Worm (Caenorhabditis elegans): ENCODE measurements around the gene ttr-21.

ttr-21 gene

DNA sequence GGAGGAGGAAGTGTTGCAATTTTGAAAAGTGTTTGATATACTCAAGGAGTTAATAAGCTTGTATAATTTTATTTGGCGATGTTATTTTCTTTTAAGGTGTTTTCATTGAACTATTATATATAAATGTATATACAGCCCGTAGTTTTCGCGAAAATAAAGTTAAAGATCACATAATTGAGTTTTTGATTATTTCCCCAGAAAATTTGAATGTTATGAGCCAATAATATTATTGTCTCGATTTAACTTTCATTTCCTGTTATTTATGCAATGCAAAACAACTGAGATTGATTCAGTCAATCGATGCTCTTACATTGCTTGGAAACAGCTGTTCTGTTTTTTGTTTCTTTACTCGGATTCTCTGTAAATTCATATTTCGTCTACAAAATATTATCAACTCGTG lies 5.8 kb downstream of the ttr-21 start, which contains the start of gene srx-133:
Gene srx-133 (plus strand): TSS at position 301 of the 400 bp plus-strand sequence.
- TF ChIP-seq ztf-11 (tag; optimal IDR thresholded peaks at IDR 0.05) = no peak
- no peak for TF ChIP-seq unc-39 (tag; optimal IDR thresholded peaks at IDR 0.05)
- TF ChIP-seq sem-4 (tag; optimal IDR thresholded peaks at IDR 0.05) = no peak
- no peak for TF ChIP-seq nhr-77 (tag; optimal IDR thresholded peaks at IDR 0.05)
- TF ChIP-seq R02D3.7 (tag; optimal IDR thresholded peaks at IDR 0.05) = no peak
- TF ChIP-seq mdl-1 (tag; optimal IDR thresholded peaks at IDR 0.05) = no peak
- TF ChIP-seq blmp-1 (tag; optimal IDR thresholded peaks at IDR 0.05; ENCODE audit: insufficient read depth) = no peak
- no peak for TF ChIP-seq elt-3 (tag; optimal IDR thresholded peaks at IDR 0.05)
- no peak for TF ChIP-seq ztf-4 (tag; optimal IDR thresholded peaks at IDR 0.05)
- TF ChIP-seq aly-2 (tag; optimal IDR thresholded peaks at IDR 0.05) = no peak
- no peak for TF ChIP-seq lin-39 (tag; optimal IDR thresholded peaks at IDR 0.05)
- no peak for TF ChIP-seq nhr-21 (tag; optimal IDR thresholded peaks at IDR 0.05)
- no peak for TF ChIP-seq Y55F3AM.14 (GFP tag; optimal IDR thresholded peaks at IDR 0.05)
- no peak for TF ChIP-seq lin-13 (GFP tag; optimal IDR thresholded peaks at IDR 0.05)
- TF ChIP-seq peb-1 (tag; optimal IDR thresholded peaks at IDR 0.05) = no peak
- no peak for TF ChIP-seq nhr-6 (tag; optimal IDR thresholded peaks at IDR 0.05)
- TF ChIP-seq nhr-23 (tag; optimal IDR thresholded peaks at IDR 0.05) = no peak

DNA sequence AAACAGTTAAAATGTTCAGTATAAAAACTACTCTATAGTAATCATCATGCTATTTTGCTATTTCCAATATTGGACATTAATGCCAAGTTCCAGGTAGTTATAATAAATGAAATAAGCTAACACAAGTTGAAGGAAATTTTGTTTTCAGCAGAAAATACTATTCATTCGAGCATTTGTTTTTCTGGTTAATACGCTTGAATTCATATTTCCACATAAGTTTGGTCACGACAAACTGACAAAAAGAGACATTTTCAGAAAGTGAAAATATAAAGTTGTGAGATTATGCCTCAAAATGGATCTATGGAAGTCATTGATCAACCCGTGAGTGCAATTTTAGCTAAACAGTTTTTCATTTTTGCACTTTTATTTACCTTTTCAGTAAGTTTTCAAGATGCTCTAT lies 9.1 kb downstream of the ttr-21 start, which contains the start of gene srx-131:
Gene srx-131 (plus strand): TSS at position 301 of the 400 bp plus-strand sequence.
- TF ChIP-seq egl-27 (tag; optimal IDR thresholded peaks at IDR 0.05) = no peak
- no peak for TF ChIP-seq elt-1 (tag; optimal IDR thresholded peaks at IDR 0.05)
- TF ChIP-seq sma-9 (GFP tag; optimal IDR thresholded peaks at IDR 0.05) = no peak
- no peak for TF ChIP-seq sma-9 (tag; optimal IDR thresholded peaks at IDR 0.05)
- no peak for TF ChIP-seq C34F6.9 (tag; optimal IDR thresholded peaks at IDR 0.05)
- TF ChIP-seq ama-1 (optimal IDR thresholded peaks at IDR 0.05) = no peak
- no peak for TF ChIP-seq ceh-82 (tag; optimal IDR thresholded peaks at IDR 0.05)

- TF ChIP-seq fos-1 (tag; optimal IDR thresholded peaks at IDR 0.05) = no peak
- TF ChIP-seq alr-1 (tag; optimal IDR thresholded peaks at IDR 0.05) = no peak
- TF ChIP-seq sem-4 (tag; optimal IDR thresholded peaks at IDR 0.05) = no peak
Measured at ce11 chrV:13843147-13843546, 11.1 kb downstream of the ttr-21 start, which contains the start of gene srx-130. Gene srx-130, plus strand, starts transcription at chrV:13843447.

DNA sequence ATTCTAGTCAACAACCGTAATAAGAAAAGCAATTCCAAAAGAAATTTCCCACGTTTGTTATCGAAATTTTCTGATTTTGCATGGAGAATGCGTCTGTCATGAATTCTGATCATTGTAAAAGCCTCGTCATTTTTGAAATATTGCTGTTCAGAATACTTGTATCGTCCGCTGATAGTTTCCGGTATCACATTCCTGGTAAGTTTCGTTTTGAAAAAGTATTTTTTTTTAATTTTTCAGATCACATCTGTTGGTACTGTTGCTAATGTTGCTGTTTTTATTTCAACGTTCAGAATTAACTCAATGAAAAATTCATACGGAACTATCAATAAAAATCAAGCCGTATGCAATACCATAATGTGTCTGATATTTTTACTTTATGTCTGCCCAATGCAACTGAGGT lies 13.3 kb downstream of the ttr-21 start, which contains the start of gene srx-17:
Gene srx-17 (plus strand): TSS at position 301 of the 400 bp plus-strand sequence.
- TF ChIP-seq ztf-11 (tag; optimal IDR thresholded peaks at IDR 0.05) (no peak), aly-2 (tag; optimal IDR thresholded peaks at IDR 0.05) (no peak), ceh-82 (tag; optimal IDR thresholded peaks at IDR 0.05) (no peak), lin-11 (tag; optimal IDR thresholded peaks at IDR 0.05) (no peak), unc-39 (tag; optimal IDR thresholded peaks at IDR 0.05) (no peak), zag-1 (tag; optimal IDR thresholded peaks at IDR 0.05) (no peak), crh-2 (tag; optimal IDR thresholded peaks at IDR 0.05) (no peak)

- no peak for TF ChIP-seq aly-2 (tag; optimal IDR thresholded peaks at IDR 0.05)
- TF ChIP-seq elt-3 (tag; optimal IDR thresholded peaks at IDR 0.05) = no peak
- TF ChIP-seq ceh-82 (tag; optimal IDR thresholded peaks at IDR 0.05) = no peak
- no peak for TF ChIP-seq unc-39 (tag; optimal IDR thresholded peaks at IDR 0.05)
- TF ChIP-seq lsy-2 (tag; optimal IDR thresholded peaks at IDR 0.05) = no peak
Measured at ce11 chrV:13839433-13839832, 14.8 kb downstream of the ttr-21 start, which contains the start of gene F55B12.10. Gene F55B12.10, plus strand, starts transcription at chrV:13839733.

DNA sequence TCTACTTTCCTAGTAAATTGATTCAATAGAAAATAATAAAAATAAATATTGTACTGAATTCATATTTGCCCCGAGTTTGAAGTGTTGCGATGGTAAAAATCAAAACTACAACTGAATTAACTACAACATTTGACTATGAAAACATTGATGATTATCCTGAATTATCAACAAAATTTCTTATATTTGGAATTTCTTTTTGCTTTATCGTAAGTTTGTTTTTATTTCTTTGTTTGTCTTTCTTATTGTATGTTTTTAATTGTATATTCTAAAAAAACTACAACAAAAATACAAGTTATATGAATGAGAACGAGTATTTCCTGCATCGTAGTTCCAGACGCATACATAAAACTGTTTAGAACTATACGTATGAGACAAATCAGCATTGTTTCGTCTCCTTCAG lies 17.0 kb downstream of the ttr-21 start, which contains the start of gene srx-128:
Gene srx-128 (plus strand): TSS at position 301 of the 400 bp plus-strand sequence.
- no peak for TF ChIP-seq unc-55 (GFP tag; optimal IDR thresholded peaks at IDR 0.05)
- TF ChIP-seq nhr-129 (tag; optimal IDR thresholded peaks at IDR 0.05) = no peak
- no peak for TF ChIP-seq unc-39 (tag; optimal IDR thresholded peaks at IDR 0.05)
- TF ChIP-seq elt-3 (tag; optimal IDR thresholded peaks at IDR 0.05) = no peak
- TF ChIP-seq snpc-4 (tag; optimal IDR thresholded peaks at IDR 0.05) = no peak
- no peak for TF ChIP-seq Y55F3AM.14 (GFP tag; optimal IDR thresholded peaks at IDR 0.05)
- TF ChIP-seq nhr-11 (tag; optimal IDR thresholded peaks at IDR 0.05) = no peak
- TF ChIP-seq alr-1 (tag; optimal IDR thresholded peaks at IDR 0.05) = no peak
- TF ChIP-seq ztf-4 (tag; optimal IDR thresholded peaks at IDR 0.05) = no peak
- no peak for TF ChIP-seq mab-5 (tag; optimal IDR thresholded peaks at IDR 0.05)
- TF ChIP-seq lin-11 (tag; optimal IDR thresholded peaks at IDR 0.05) = no peak
- no peak for TF ChIP-seq nhr-25 (tag; optimal IDR thresholded peaks at IDR 0.05)
- TF ChIP-seq nhr-12 (tag; optimal IDR thresholded peaks at IDR 0.05) = no peak

Data from whole organism, L2 larva.